Fruit fly (Drosophila melanogaster): ENCODE data around the gene Smr.

- TF ChIP-seq Jra (GFP tag; optimal IDR thresholded peaks at IDR 0.05) (no peak), br (GFP tag; optimal IDR thresholded peaks at IDR 0.05) (no peak), Hr78 (GFP tag; optimal IDR thresholded peaks at IDR 0.05) (no peak), HLH106 (tag; optimal IDR thresholded peaks at IDR 0.05) (no peak), psq (GFP tag; optimal IDR thresholded peaks at IDR 0.05) (no peak), ey (GFP tag; optimal IDR thresholded peaks at IDR 0.05) (no peak), Hr83 (GFP tag; optimal IDR thresholded peaks at IDR 0.05; ENCODE audit: poor library complexity, severe bottlenecking) (no peak), OdsH (GFP tag; optimal IDR thresholded peaks at IDR 0.05) (no peak), Hnf4 (GFP tag; optimal IDR thresholded peaks at IDR 0.05) (no peak), rgr (GFP tag; optimal IDR thresholded peaks at IDR 0.05) (no peak), sv (GFP tag; optimal IDR thresholded peaks at IDR 0.05) (no peak), h (GFP tag; optimal IDR thresholded peaks at IDR 0.05) (no peak), lola (GFP tag; optimal IDR thresholded peaks at IDR 0.05) (no peak), dsf (GFP tag; optimal IDR thresholded peaks at IDR 0.05; ENCODE audit: borderline replicate concordance) (no peak)
Observed at dm6 chrX:12721111-12721869, 21.1 kb downstream of the Smr start.

Data from whole organism, wandering third instar larva.